Worm (Caenorhabditis elegans): ENCODE data around the gene unc-130.

Gene unc-130

DNA sequence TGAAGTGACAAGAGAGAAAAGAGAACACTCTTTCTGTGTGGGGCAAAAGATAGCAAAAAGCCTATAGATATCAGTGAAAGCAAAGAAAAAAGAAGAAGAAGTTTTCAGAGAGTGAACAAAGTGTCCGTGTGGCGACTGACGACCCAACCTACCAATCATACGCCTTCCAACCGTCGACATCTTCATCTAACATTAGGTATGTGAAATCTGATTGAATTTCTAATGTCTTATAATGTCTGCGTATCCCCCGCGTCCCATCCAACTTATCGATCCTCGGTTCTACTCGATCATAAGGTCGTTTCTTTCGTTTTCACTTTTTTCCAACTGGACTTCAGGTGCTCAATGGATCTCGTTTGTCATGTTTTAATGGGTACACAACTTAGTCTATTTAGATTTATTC, 25.6 kb downstream of the unc-130 start:
- TF ChIP-seq unc-62 (GFP tag; optimal IDR thresholded peaks at IDR 0.05): no peak

DNA sequence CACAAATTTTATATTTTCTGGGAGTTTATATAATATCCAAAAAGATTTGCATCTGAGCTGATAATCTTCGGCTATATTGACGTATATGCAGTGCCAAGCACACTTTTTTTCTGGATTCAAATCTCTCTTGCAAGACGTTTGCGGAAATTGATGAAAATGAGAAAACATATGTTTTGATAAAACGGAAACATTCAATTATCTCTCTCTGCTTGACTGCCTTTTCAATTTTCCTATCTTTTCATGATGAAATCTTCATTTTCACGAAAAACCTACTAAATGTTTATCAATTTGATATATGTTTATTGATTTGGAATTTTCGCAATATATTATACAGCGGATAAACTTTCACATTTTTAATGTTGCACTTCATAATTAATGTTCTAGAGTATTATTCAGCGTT, 26.2 kb downstream of the unc-130 start:
- no peak for TF ChIP-seq unc-62 (GFP tag; optimal IDR thresholded peaks at IDR 0.05)

DNA sequence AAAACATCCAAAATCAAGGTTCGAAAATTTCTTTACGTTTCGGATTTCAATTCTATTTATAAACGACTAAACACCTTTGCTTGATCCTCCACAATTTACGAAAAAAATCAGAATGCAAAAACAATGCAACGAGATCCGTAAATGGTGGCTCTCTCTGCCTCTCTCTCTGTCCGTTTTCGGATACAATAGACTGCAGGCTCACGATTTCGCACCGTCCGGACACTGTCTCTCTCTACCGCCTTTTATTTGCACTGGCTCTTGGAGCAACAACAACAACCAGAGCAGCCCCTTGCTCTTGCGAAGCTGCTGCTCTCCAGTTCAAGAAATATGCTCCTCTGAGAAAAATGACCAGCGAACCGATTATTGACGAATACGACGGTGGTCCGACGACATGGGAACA, 30.5 kb downstream of the unc-130 start, which contains the start of gene T24F1.7:
TSS of gene T24F1.7 (plus strand) at position 301 of the 400 bp plus-strand sequence.
- TF ChIP-seq unc-62 (GFP tag; optimal IDR thresholded peaks at IDR 0.05): no peak

DNA sequence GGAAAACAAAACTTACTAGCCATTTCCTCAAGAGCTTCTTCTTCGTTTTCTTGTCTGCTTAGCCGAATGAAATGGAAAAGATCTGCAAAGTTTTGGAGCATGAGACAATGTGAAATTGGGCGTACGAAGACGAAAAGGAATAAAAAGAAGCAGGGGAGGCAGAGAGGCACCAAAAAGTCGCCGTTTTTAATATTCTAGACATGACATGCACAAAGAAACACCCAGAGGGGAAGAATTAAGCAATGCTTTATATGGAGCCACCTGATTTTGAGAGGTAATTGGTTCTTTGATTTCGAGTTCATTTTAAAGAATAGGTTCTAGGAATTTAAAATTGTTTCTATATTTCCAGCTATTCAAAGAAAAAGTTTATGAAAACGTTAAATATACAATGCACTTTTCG, 32.4 kb downstream of the unc-130 start, which contains the start of gene T24F1.4:
TSS of gene T24F1.4 (minus strand) at position 101 of the 400 bp plus-strand sequence.
- no peak for TF ChIP-seq unc-62 (GFP tag; optimal IDR thresholded peaks at IDR 0.05)

DNA sequence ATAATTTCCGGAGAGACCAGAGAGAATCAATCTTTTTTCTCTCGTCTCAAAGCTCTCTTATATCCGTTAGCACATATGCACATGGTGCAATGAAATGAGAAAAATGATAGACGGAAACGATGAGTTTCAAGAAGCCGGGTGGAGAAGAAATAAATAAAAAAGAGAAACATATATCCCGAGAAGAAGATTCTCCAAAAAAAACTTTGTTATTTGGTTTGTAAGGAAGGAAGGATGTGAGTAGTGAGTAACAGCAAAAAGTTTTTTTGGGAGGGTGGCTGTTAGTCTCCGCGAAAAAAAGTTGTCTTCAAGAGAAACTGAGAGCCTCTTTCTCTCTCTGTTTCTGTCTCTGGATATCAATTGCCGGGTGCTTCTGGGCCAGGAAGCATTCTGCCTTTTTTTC, 34.9 kb downstream of the unc-130 start:
- TF ChIP-seq unc-62 (GFP tag; optimal IDR thresholded peaks at IDR 0.05): no peak

DNA sequence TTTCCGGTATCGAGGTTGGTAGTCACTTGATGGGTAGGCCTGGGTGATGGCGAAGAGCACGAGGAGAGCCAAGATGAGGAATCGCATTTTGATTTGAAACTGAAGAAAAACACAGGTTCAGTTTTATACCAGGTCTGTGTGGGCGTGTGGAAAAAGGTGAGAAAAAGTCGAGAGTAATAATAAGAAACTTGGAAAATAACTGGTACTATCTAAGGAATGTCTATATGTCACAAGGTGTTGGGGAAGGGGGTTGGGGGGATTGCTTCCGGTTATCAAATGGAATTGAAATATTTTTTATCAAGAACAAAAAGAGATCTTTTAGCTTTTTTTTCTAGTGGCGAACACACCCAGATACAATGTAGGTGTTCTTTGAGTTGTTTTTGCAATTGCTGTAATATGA, 37.8 kb downstream of the unc-130 start, which contains the start of gene nlp-51:
TSS of gene nlp-51 (minus strand) at position 101 of the 400 bp plus-strand sequence.
- TF ChIP-seq unc-62 (GFP tag; optimal IDR thresholded peaks at IDR 0.05): no peak

DNA sequence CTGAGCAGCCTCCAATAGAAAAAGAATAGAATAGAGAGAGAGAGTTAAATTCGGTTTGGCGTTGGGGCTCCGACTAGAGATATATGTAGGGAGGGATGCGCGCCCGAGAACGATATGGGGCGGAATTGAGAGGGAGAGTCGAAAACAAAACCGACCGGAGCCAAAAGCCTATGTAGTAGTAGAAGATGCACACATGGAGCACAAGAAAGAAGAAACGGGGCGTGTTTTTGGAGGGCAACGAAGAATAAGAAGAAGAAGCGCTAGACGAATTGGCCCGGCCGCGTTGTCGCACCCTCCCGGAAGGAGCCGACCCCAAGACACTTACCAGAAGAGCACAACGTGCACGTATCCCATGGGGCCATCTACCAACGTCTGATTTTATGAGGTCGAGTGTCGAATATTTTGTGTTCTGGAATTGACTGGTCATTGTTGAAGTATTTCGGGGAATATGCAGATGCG, 47.3 kb downstream of the unc-130 start, which contains the start of gene tag-180:
TSS of gene tag-180 (minus strand) at position 409 of the 459 bp plus-strand sequence.
- no peak for TF ChIP-seq unc-62 (GFP tag; optimal IDR thresholded peaks at IDR 0.05)

DNA sequence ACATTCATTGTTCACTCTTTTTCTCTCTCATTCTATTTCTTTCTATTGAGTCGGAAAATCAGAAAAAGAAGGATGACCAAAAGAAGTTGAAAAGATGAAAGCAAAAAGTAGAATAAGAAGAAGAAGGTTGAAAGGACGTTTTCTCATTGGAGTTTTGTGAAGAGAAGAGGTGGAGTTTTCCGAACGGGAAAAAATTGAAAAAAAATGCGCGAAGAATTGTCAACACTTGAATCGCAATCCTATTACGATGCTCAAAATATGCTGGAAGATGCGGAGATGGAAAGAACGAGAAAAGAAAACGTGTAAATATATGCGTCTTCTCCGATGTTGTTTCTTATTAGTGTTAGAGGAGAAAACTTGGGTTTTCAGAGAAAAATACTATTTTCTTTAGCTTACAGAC, 51.6 kb downstream of the unc-130 start:
- TF ChIP-seq unc-62 (GFP tag; optimal IDR thresholded peaks at IDR 0.05): no peak
